Fruit fly (Drosophila melanogaster) whole organism, embryonic: ENCODE data around the gene BckdhA.

Experiments used
- ATbp ChIP-seq: fragments of 200-800 bp; sonication (Bioruptor generic); optimal IDR thresholded peaks from 2 replicates; lab custom pipeline; 2017; ENCODE audit warnings: missing biosample characterization, mild to moderate bottlenecking, missing genetic modification characterization, missing genetic modification reagents
- Aef1 ChIP-seq: fragments of 200-800 bp; sonication (Bioruptor generic); IDR thresholded peaks from 3 replicates; pipeline ENCODE4 v1.3.6; 2022; ENCODE audit warnings: missing biosample characterization, missing genetic modification characterization
- Atf6 ChIP-seq: fragments of 200-800 bp; sonication (Bioruptor generic); IDR thresholded peaks from 2 replicates; pipeline ENCODE4 v1.3.6; 2022; ENCODE audit warnings: missing biosample characterization, missing genetic modification characterization
- BEAF-32 ChIP-seq: fragments of 200-800 bp; sonication (Bioruptor generic); optimal IDR thresholded peaks from 3 replicates; lab custom pipeline; 2017; ENCODE audit warnings: missing biosample characterization, missing genetic modification characterization, mild to moderate bottlenecking, moderate library complexity, missing genetic modification reagents
- CG10267 ChIP-seq: fragments of 200-800 bp; sonication (Bioruptor generic); optimal IDR thresholded peaks from 2 replicates; lab custom pipeline; 2018; ENCODE audit warnings: missing biosample characterization, mild to moderate bottlenecking, missing genetic modification characterization, moderate library complexity
- CG11456 ChIP-seq: fragments of 200-800 bp; sonication (Bioruptor generic); IDR thresholded peaks from 3 replicates; pipeline ENCODE4 v1.3.6; 2022; ENCODE audit warnings: missing biosample characterization, missing genetic modification characterization
- CG13894 ChIP-seq: fragments of 200-800 bp; sonication (Bioruptor generic); optimal IDR thresholded peaks from 3 replicates; lab custom pipeline; 2018; ENCODE audit warnings: missing biosample characterization, mild to moderate bottlenecking, missing genetic modification characterization, moderate library complexity
- CG14860 ChIP-seq: fragments of 200-800 bp; sonication (Bioruptor generic); IDR thresholded peaks from 3 replicates; pipeline ENCODE4 v1.3.6; 2022; ENCODE audit warnings: missing biosample characterization, missing genetic modification characterization; ENCODE audit not compliant: partially characterized antibody
- CG18262 ChIP-seq: fragments of 200-800 bp; optimal IDR thresholded peaks from 3 replicates; lab custom pipeline; 2019; ENCODE audit warnings: missing biosample characterization, mild to moderate bottlenecking, missing genetic modification characterization, moderate library complexity
- CG2129 ChIP-seq: fragments of 200-800 bp; sonication (Bioruptor generic); IDR thresholded peaks from 2 replicates; pipeline ENCODE4 v1.3.6; 2022; ENCODE audit warnings: missing biosample characterization, missing genetic modification characterization; ENCODE audit not compliant: partially characterized antibody
- CG33213 ChIP-seq: fragments of 200-800 bp; sonication (Bioruptor generic); optimal IDR thresholded peaks from 3 replicates; lab custom pipeline; 2016; ENCODE audit warnings: missing biosample characterization, missing genetic modification characterization
- CG4328 ChIP-seq: fragments of 200-800 bp; sonication (Bioruptor generic); optimal IDR thresholded peaks from 3 replicates; lab custom pipeline; 2017; ENCODE audit warnings: missing biosample characterization, missing genetic modification reagents, missing genetic modification characterization
- CG43689 ChIP-seq: fragments of 200-800 bp; sonication (Bioruptor generic); IDR thresholded peaks from 2 replicates; pipeline ENCODE4 v1.3.6; 2022; ENCODE audit warnings: missing biosample characterization, missing genetic modification characterization
- CG4820 ChIP-seq: fragments of 200-800 bp; sonication (Bioruptor generic); optimal IDR thresholded peaks from 3 replicates; lab custom pipeline; 2016; ENCODE audit warnings: missing biosample characterization, missing genetic modification characterization
- CG4854 ChIP-seq: fragments of 200-800 bp; sonication (Bioruptor generic); optimal IDR thresholded peaks from 2 replicates; lab custom pipeline; 2016; ENCODE audit warnings: missing biosample characterization, missing genetic modification characterization, inconsistent platforms
- CG7839 ChIP-seq: fragments of 200-800 bp; sonication (Bioruptor generic); optimal IDR thresholded peaks from 3 replicates; lab custom pipeline; 2018; ENCODE audit warnings: missing biosample characterization, mild to moderate bottlenecking, missing genetic modification characterization, moderate library complexity
- CG8089 ChIP-seq: fragments of 200-800 bp; sonication (Bioruptor generic); optimal IDR thresholded peaks from 3 replicates; lab custom pipeline; 2016; ENCODE audit warnings: missing biosample characterization, missing genetic modification characterization
- CG8944 ChIP-seq: fragments of 200-800 bp; sonication (Bioruptor generic); optimal IDR thresholded peaks from 3 replicates; lab custom pipeline; 2016; ENCODE audit warnings: missing biosample characterization, missing genetic modification characterization
- CG9609 ChIP-seq: fragments of 200-800 bp; sonication (Bioruptor generic); optimal IDR thresholded peaks from 3 replicates; lab custom pipeline; 2016; ENCODE audit warnings: missing biosample characterization, missing genetic modification characterization
- CG9727 ChIP-seq: fragments of 200-800 bp; sonication (Bioruptor generic); optimal IDR thresholded peaks from 3 replicates; lab custom pipeline; 2017; ENCODE audit warnings: missing biosample characterization, mild to moderate bottlenecking, missing genetic modification characterization
- D19A ChIP-seq: fragments of 200-800 bp; optimal IDR thresholded peaks from 3 replicates; lab custom pipeline; 2019; ENCODE audit warnings: missing biosample characterization, mild to moderate bottlenecking, missing genetic modification characterization, moderate library complexity
- Dll ChIP-seq: fragments of 200-800 bp; sonication (Bioruptor generic); IDR thresholded peaks from 4 replicates; pipeline ENCODE4 v1.3.6; 2022; ENCODE audit warnings: missing biosample characterization, missing genetic modification characterization; ENCODE audit not compliant: partially characterized antibody
- Elba2 ChIP-seq: fragments of 200-800 bp; sonication (Bioruptor generic); optimal IDR thresholded peaks from 3 replicates; lab custom pipeline; 2016; ENCODE audit warnings: missing biosample characterization, missing genetic modification characterization
- Hr3 ChIP-seq: fragments of 200-800 bp; sonication (Bioruptor generic); optimal IDR thresholded peaks from 3 replicates; lab custom pipeline; 2016; ENCODE audit warnings: missing biosample characterization, missing genetic modification characterization
- MESR4 ChIP-seq: fragments of 200-800 bp; sonication (Bioruptor generic); optimal IDR thresholded peaks from 2 replicates; lab custom pipeline; 2018; ENCODE audit warnings: missing biosample characterization, mild to moderate bottlenecking, missing genetic modification characterization, moderate library complexity
- Mad ChIP-seq: fragments of 200-800 bp; sonication (Bioruptor generic); optimal IDR thresholded peaks from 2 replicates; lab custom pipeline; 2016; ENCODE audit warnings: missing biosample characterization, missing genetic modification characterization
- Myb ChIP-seq: fragments of 200-800 bp; sonication (Bioruptor generic); optimal IDR thresholded peaks from 2 replicates; lab custom pipeline; 2016; ENCODE audit warnings: missing biosample characterization, missing genetic modification characterization
- NFAT ChIP-seq: fragments of 200-800 bp; sonication (Bioruptor generic); IDR thresholded peaks from 2 replicates; pipeline ENCODE4 v1.3.6; 2022; ENCODE audit warnings: missing biosample characterization, missing genetic modification characterization
- Ptx1 ChIP-seq: fragments of 200-800 bp; sonication (Bioruptor generic); IDR thresholded peaks from 2 replicates; pipeline ENCODE4 v1.3.6; 2022; ENCODE audit warnings: missing biosample characterization, missing genetic modification characterization
- Sry-β ChIP-seq: fragments of 200-800 bp; sonication (Bioruptor generic); optimal IDR thresholded peaks from 2 replicates; lab custom pipeline; 2018; ENCODE audit warnings: missing biosample characterization, mild to moderate bottlenecking, missing genetic modification characterization, moderate library complexity
- Ssrp ChIP-seq: fragments of 200-800 bp; sonication (Bioruptor generic); optimal IDR thresholded peaks from 2 replicates; lab custom pipeline; 2018; ENCODE audit warnings: missing biosample characterization, mild to moderate bottlenecking, missing genetic modification characterization, moderate library complexity
- Xrp1 ChIP-seq: fragments of 200-800 bp; sonication (Bioruptor generic); IDR thresholded peaks from 2 replicates; pipeline ENCODE4 v1.3.6; 2022; ENCODE audit warnings: missing biosample characterization, missing genetic modification characterization
- bsh ChIP-seq, 2 experiments: fragments of 200-800 bp; sonication (Bioruptor generic); optimal IDR thresholded peaks; 2 replicates each; lab custom pipeline; 2017 to 2018; ENCODE audit warnings: mild to moderate bottlenecking in 2 of 2, missing biosample characterization in 2 of 2, missing genetic modification characterization in 2 of 2, moderate library complexity in 1 of 2
- btn ChIP-seq: fragments of 200-800 bp; sonication (Bioruptor generic); optimal IDR thresholded peaks from 2 replicates; lab custom pipeline; 2016; ENCODE audit warnings: missing biosample characterization, missing genetic modification characterization
- caup ChIP-seq: fragments of 200-800 bp; sonication (Bioruptor generic); optimal IDR thresholded peaks from 3 replicates; lab custom pipeline; 2017; ENCODE audit warnings: missing biosample characterization, mild to moderate bottlenecking, missing genetic modification characterization, moderate library complexity; ENCODE audit not compliant: severe bottlenecking
- chif ChIP-seq, 2 experiments: fragments of 200-800 bp; sonication (Bioruptor generic); optimal IDR thresholded peaks; 3 replicates each; lab custom pipeline; 2016; ENCODE audit warnings: missing biosample characterization in 2 of 2, missing genetic modification characterization in 2 of 2
- en ChIP-seq: fragments of 200-800 bp; sonication (Bioruptor generic); optimal IDR thresholded peaks from 2 replicates; lab custom pipeline; 2016; ENCODE audit warnings: missing biosample characterization, missing genetic modification characterization
- gfzf ChIP-seq: fragments of 200-800 bp; sonication (Bioruptor generic); optimal IDR thresholded peaks from 2 replicates; lab custom pipeline; 2016; ENCODE audit warnings: missing biosample characterization, mild to moderate bottlenecking, missing genetic modification characterization, moderate library complexity
- gro ChIP-seq: fragments of 200-800 bp; sonication (Bioruptor generic); optimal IDR thresholded peaks from 2 replicates; lab custom pipeline; 2016; ENCODE audit warnings: missing biosample characterization, missing genetic modification characterization
- hkb ChIP-seq, 2 experiments: fragments of 200-800 bp in 1 of 2; fragments of >200 bp in 1 of 2; sonication (Bioruptor generic) in 1 of 2; IDR thresholded peaks in 1 of 2; optimal IDR thresholded peaks in 1 of 2; 2 replicates each; pipeline versions ENCODE4 v1.3.6 to Lab custom; 2017 to 2022; ENCODE audit warnings: missing biosample characterization in 1 of 2, missing genetic modification characterization in 1 of 2
- luna ChIP-seq: fragments of 200-800 bp; sonication (Bioruptor generic); optimal IDR thresholded peaks from 2 replicates; lab custom pipeline; 2016; ENCODE audit warnings: missing biosample characterization, missing genetic modification characterization
- mam ChIP-seq: fragments of 200-800 bp; sonication (Bioruptor generic); optimal IDR thresholded peaks from 3 replicates; lab custom pipeline; 2016; ENCODE audit warnings: missing biosample characterization, missing genetic modification characterization
- p53 ChIP-seq: fragments of 200-800 bp; sonication (Bioruptor generic); optimal IDR thresholded peaks from 2 replicates; lab custom pipeline; 2016; ENCODE audit warnings: missing biosample characterization, missing genetic modification characterization
- prd ChIP-seq, 3 experiments: fragments of >200 bp in 2 of 3; fragments of 200-800 bp in 1 of 3; sonication (Bioruptor generic) in 1 of 3; optimal IDR thresholded peaks in 2 of 3; IDR thresholded peaks in 1 of 3; 2 replicates in 2 of 3; 3 replicates in 1 of 3; pipeline versions ENCODE4 v1.3.6 to Lab custom; 2017 to 2022; ENCODE audit warnings: missing biosample characterization in 1 of 3, missing genetic modification characterization in 1 of 3
- shn ChIP-seq: fragments of 200-800 bp; sonication (Bioruptor generic); optimal IDR thresholded peaks from 3 replicates; lab custom pipeline; 2016; ENCODE audit warnings: missing biosample characterization, missing genetic modification characterization
- tgo ChIP-seq: fragments of 200-800 bp; sonication (Bioruptor generic); IDR thresholded peaks from 3 replicates; pipeline ENCODE4 v1.3.6; 2022; ENCODE audit warnings: missing biosample characterization, missing genetic modification characterization
- trem ChIP-seq: fragments of 200-800 bp; optimal IDR thresholded peaks from 3 replicates; lab custom pipeline; 2019; ENCODE audit warnings: missing biosample characterization, mild to moderate bottlenecking, missing genetic modification characterization, moderate library complexity
- ttk ChIP-seq: fragments of 200-800 bp; sonication (Bioruptor generic); IDR thresholded peaks from 2 replicates; pipeline ENCODE4 v2.1.2; 2022; ENCODE audit warnings: missing biosample characterization, missing genetic modification characterization
- zen2 ChIP-seq: fragments of 200-800 bp; sonication (Bioruptor generic); IDR thresholded peaks from 3 replicates; pipeline ENCODE4 v1.3.6; 2022; ENCODE audit warnings: missing biosample characterization, missing genetic modification characterization; ENCODE audit not compliant: partially characterized antibody

The BckdhA gene

DNA sequence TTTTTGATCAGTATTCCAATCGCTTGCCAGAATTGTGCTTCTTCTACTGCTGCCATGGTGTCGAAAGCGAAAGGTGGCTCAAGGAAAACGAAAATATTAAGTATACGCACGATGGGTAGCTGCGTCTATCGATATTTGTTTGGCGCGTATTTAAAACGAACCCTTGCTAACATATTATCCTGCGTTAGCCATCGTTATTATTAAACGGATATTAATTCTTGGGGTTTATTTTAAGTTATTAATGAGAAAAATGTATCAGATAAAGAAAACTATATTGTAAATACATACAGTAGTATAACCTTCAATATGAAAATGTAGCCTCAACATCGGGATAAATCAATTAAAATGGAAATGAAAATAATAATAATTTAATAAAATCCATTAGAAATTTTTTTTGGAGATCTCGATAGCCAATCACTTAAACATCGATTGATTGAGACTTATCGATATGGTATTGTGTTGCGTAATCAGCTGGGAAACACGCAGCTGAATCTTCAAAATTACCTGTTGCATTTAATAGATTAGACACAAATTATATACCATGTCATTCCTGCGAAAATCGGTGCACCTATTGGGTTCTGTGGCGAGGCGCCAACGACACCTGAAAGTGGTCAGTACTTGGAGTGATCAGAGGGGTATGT lies at the start of gene BckdhA, which contains the start of gene CG9386 (continued):
- TF ChIP-seq chif (GFP tag; optimal IDR thresholded peaks at IDR 0.05; lab: Kevin White, UChicago) (peak in 1 of 2 experiments; percentile 40), Atf6 (no peak), en (GFP tag; lab: Kevin White, UChicago) (no peak), Dll (GFP tag; lab: Robert Waterston, UW) (peak; percentile 85), CG2129 (peak; percentile 36), Xrp1 (GFP tag; lab: Robert Waterston, UW) (peak; percentile 40; the same call in 1 of the 2 replicates), CG33213 (GFP tag; lab: Kevin White, UChicago) (peak; percentile 17), Ssrp (tag; lab: Kevin White, UChicago) (peak; percentile 35), CG10267 (tag; lab: Kevin White, UChicago) (peak; percentile 57), Sry-β (GFP tag; lab: Kevin White, UChicago) (peak; percentile 33), CG14860 (GFP tag; lab: Robert Waterston, UW) (peak; percentile 63; the same call in 2 of the 3 replicates), btn (no peak), CG9609 (peak; percentile 65), CG4820 (peak; percentile 14), mam (GFP tag; lab: Kevin White, UChicago) (peak; percentile 75), CG4328 (GFP tag; lab: Kevin White, UChicago) (peak; percentile 52), MESR4 (peak; percentile 68), D19A (tag; lab: Kevin White, UChicago) (peak; percentile 38), Elba2 (GFP tag; lab: Kevin White, UChicago) (no peak), CG43689 (no peak), CG18262 (tag; lab: Kevin White, UChicago) (peak; percentile 56), NFAT (GFP tag; lab: Robert Waterston, UW) (peak; percentile 76), CG11456 (GFP tag; lab: Robert Waterston, UW) (peak; percentile 57; the same call in 2 of the 3 replicates), Mad (GFP tag; lab: Kevin White, UChicago) (peak; percentile 40), CG13894 (tag; lab: Kevin White, UChicago) (peak; percentile 63), CG8089 (peak; percentile 28), p53 (GFP tag; lab: Kevin White, UChicago) (no peak), tgo (GFP tag; lab: Robert Waterston, UW) (peak; percentile 39; the same call in 1 of the 3 replicates), caup (peak; percentile 52), CG9727 (GFP tag; lab: Kevin White, UChicago) (peak; percentile 68), ttk (GFP tag; lab: Robert Waterston, UW) (0 out of 2 replicates have a peak, but pooled peaks have one; percentile 33), BEAF-32 (peak; percentile 84), gro (GFP tag; lab: Kevin White, UChicago) (peak; percentile 45), hkb (optimal IDR thresholded peaks at IDR 0.05; lab: Kevin White, UChicago) (no peak), hkb (GFP tag; IDR thresholded peaks at IDR 0.05; lab: Robert Waterston, UW) (no peak), CG8944 (GFP tag; lab: Kevin White, UChicago) (peak; percentile 55)

DNA sequence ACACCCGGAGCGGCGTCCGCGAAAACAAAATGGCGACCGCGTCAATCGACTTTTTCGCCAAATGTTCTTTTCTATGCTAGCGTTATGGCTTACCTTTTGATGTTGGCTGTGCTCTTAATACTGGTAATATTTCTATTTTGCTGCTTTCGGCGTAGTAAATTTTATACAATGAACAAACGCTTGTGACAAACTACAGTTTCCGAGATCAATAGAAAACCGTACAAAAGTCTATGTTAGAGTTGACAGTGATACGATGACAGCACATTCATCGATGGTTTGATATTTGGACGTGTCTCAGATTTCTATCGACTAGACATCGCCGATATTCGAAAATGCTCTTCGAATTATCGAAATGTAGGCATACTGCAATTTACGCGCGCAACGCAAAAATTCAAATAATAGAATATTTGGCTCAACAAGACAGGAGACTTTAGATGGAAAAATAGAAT lies 45.5 kb upstream of the BckdhA start, which contains the start of gene rump:
Gene rump, minus strand, starts transcription at position 255 of the 449 bp plus-strand sequence.
- TF ChIP-seq trem: peak; percentile 77
- no peak for TF ChIP-seq CG7839 (tag; lab: Kevin White, UChicago)
- TF ChIP-seq Aef1 (GFP tag; lab: Robert Waterston, UW): no peak
- no peak for TF ChIP-seq Hr3 (GFP tag; lab: Kevin White, UChicago)
- peak; percentile 23 for TF ChIP-seq Myb (GFP tag; lab: Kevin White, UChicago)
- no peak for TF ChIP-seq ATbp
- TF ChIP-seq luna: no peak
- no peak for TF ChIP-seq zen2 (GFP tag; lab: Robert Waterston, UW)
- TF ChIP-seq shn: no peak
- peak; percentile 9 for TF ChIP-seq CG4854 (GFP tag; lab: Kevin White, UChicago)
- TF ChIP-seq Sry-β (GFP tag; lab: Kevin White, UChicago): peak; percentile 54
- no peak for TF ChIP-seq prd (optimal IDR thresholded peaks at IDR 0.05; lab: Kevin White, UChicago)
- no peak for TF ChIP-seq prd (GFP tag; IDR thresholded peaks at IDR 0.05; lab: Robert Waterston, UW)
- no peak for TF ChIP-seq Ssrp (tag; lab: Kevin White, UChicago)
- TF ChIP-seq CG18262 (tag; lab: Kevin White, UChicago): peak; percentile 33
- peak in 1 of 2 experiments; percentile 13 for TF ChIP-seq bsh (GFP tag; optimal IDR thresholded peaks at IDR 0.05; lab: Kevin White, UChicago)
- peak; percentile 49 for TF ChIP-seq gfzf (GFP tag; lab: Kevin White, UChicago)
- no peak for TF ChIP-seq Ptx1 (GFP tag; lab: Robert Waterston, UW)
